Worm (Caenorhabditis elegans) whole organism, L4 larva: ENCODE results near the gene nhx-4.

ENCODE experiments used
- F49E8.2 ChIP-seq: sonication (generic microtip); optimal IDR thresholded peaks from 2 replicates; lab custom pipeline; 2016; ENCODE audit warnings: missing compliant biosample characterization, mild to moderate bottlenecking, missing genetic modification characterization, borderline replicate concordance
- T20F7.1 ChIP-seq: fragments of 200-800 bp; sonication (Bioruptor generic); optimal IDR thresholded peaks from 2 replicates; lab custom pipeline; 2018; ENCODE audit warnings: mild to moderate bottlenecking, missing genetic modification characterization, missing compliant biosample characterization
- Y105C5A.15 ChIP-seq: fragments of 200-800 bp; sonication (Bioruptor generic); IDR thresholded peaks from 2 replicates; pipeline ENCODE4 v1.3.6; 2022; ENCODE audit warnings: missing genetic modification characterization, missing compliant biosample characterization
- Y5F2A.4 ChIP-seq: fragments of 200-800 bp; sonication (Bioruptor generic); optimal IDR thresholded peaks from 2 replicates; lab custom pipeline; 2018; ENCODE audit warnings: mild to moderate bottlenecking, missing genetic modification characterization, missing compliant biosample characterization
- Y75B8A.6 ChIP-seq: fragments of 200-800 bp; sonication (Bioruptor generic); IDR thresholded peaks from 2 replicates; pipeline ENCODE4 v1.3.6; 2022; ENCODE audit warnings: missing genetic modification reagents, missing genetic modification characterization, missing compliant biosample characterization
- ZK546.5 ChIP-seq, 2 experiments: sonication (generic microtip); optimal IDR thresholded peaks; 2 replicates each; lab custom pipeline; 2017; ENCODE audit warnings: missing biosample characterization in 2 of 2, missing genetic modification characterization in 2 of 2
- aly-2 ChIP-seq: sonication (generic microtip); optimal IDR thresholded peaks from 2 replicates; lab custom pipeline; 2018; ENCODE audit warnings: missing biosample characterization, missing genetic modification characterization
- ama-1 ChIP-seq: fragments of 150-350 bp; optimal IDR thresholded peaks from 2 replicates; lab custom pipeline; 2014; ENCODE audit warnings: inconsistent platforms, mixed read lengths
- ceh-20 ChIP-seq: fragments of 200-800 bp; sonication (Bioruptor generic); IDR thresholded peaks from 2 replicates; pipeline ENCODE4 v1.3.6; 2022; ENCODE audit warnings: missing genetic modification reagents, missing genetic modification characterization, missing compliant biosample characterization
- ceh-28 ChIP-seq: fragments of 150-350 bp; optimal IDR thresholded peaks from 2 replicates; lab custom pipeline; 2014; ENCODE audit warnings: missing biosample characterization, missing genetic modification reagents, missing genetic modification characterization
- ceh-32 ChIP-seq: sonication (generic microtip); optimal IDR thresholded peaks from 2 replicates; lab custom pipeline; 2016; ENCODE audit warnings: mild to moderate bottlenecking, missing genetic modification characterization, missing compliant biosample characterization; ENCODE audit not compliant: poor library complexity
- ceh-44 ChIP-seq: fragments of 200-800 bp; sonication (Bioruptor generic); IDR thresholded peaks from 2 replicates; pipeline ENCODE4 v1.3.6; 2022; ENCODE audit warnings: missing genetic modification reagents, missing genetic modification characterization, missing compliant biosample characterization
- ceh-62 ChIP-seq: sonication (generic microtip); optimal IDR thresholded peaks from 2 replicates; lab custom pipeline; 2017; ENCODE audit warnings: missing biosample characterization, missing genetic modification characterization
- ceh-82 ChIP-seq: sonication (generic microtip); optimal IDR thresholded peaks from 2 replicates; lab custom pipeline; 2017; ENCODE audit warnings: missing biosample characterization, missing genetic modification characterization
- ctbp-1 ChIP-seq: fragments of 200-800 bp; sonication (Bioruptor generic); IDR thresholded peaks from 2 replicates; pipeline ENCODE4 v1.3.6; 2022; ENCODE audit warnings: missing genetic modification reagents, missing genetic modification characterization, missing compliant biosample characterization
- daf-12 ChIP-seq: fragments of 150-350 bp; optimal IDR thresholded peaks from 2 replicates; lab custom pipeline; 2014; ENCODE audit warnings: missing biosample characterization, missing genetic modification reagents, missing genetic modification characterization
- dmd-8 ChIP-seq: fragments of 200-800 bp; sonication (Bioruptor generic); IDR thresholded peaks from 2 replicates; pipeline ENCODE4 v1.3.6; 2022; ENCODE audit warnings: missing genetic modification characterization, missing compliant biosample characterization
- dve-1 ChIP-seq: sonication (generic microtip); optimal IDR thresholded peaks from 2 replicates; lab custom pipeline; 2017; ENCODE audit warnings: antibody characterized with exemption, mild to moderate bottlenecking, missing genetic modification characterization, missing compliant biosample characterization; ENCODE audit not compliant: insufficient read depth
- gei-8 ChIP-seq: fragments of 200-800 bp; sonication (Bioruptor generic); optimal IDR thresholded peaks from 2 replicates; lab custom pipeline; 2018; ENCODE audit warnings: mild to moderate bottlenecking, missing genetic modification characterization, missing compliant biosample characterization
- hlh-11 ChIP-seq: fragments of 200-800 bp; sonication (Bioruptor generic); optimal IDR thresholded peaks from 2 replicates; lab custom pipeline; 2018; ENCODE audit warnings: mild to moderate bottlenecking, missing genetic modification characterization, missing compliant biosample characterization
- hlh-30 ChIP-seq: sonication (generic microtip); optimal IDR thresholded peaks from 2 replicates; lab custom pipeline; 2017; ENCODE audit warnings: antibody characterized with exemption, mild to moderate bottlenecking, missing genetic modification characterization, missing compliant biosample characterization; ENCODE audit not compliant: insufficient read depth
- hmg-1.1 ChIP-seq: fragments of 200-800 bp; sonication (Bioruptor generic); IDR thresholded peaks from 2 replicates; pipeline ENCODE4 v1.3.6; 2022; ENCODE audit warnings: missing genetic modification reagents, missing genetic modification characterization, missing compliant biosample characterization
- jun-1 ChIP-seq: fragments of 150-350 bp; optimal IDR thresholded peaks from 2 replicates; lab custom pipeline; 2014; ENCODE audit warnings: missing biosample characterization, missing genetic modification reagents, missing genetic modification characterization
- lim-7 ChIP-seq: fragments of 200-800 bp; sonication (Bioruptor generic); IDR thresholded peaks from 2 replicates; pipeline ENCODE4 v1.3.6; 2022; ENCODE audit warnings: missing genetic modification characterization, missing compliant biosample characterization
- lin-1 ChIP-seq: fragments of 200-800 bp; sonication (Bioruptor generic); IDR thresholded peaks from 2 replicates; pipeline ENCODE4 v1.3.6; 2022; ENCODE audit warnings: missing genetic modification reagents, missing genetic modification characterization, missing compliant biosample characterization
- lin-13 ChIP-seq: fragments of 150-350 bp; optimal IDR thresholded peaks from 2 replicates; lab custom pipeline; 2014; ENCODE audit warnings: missing biosample characterization, missing genetic modification reagents, missing genetic modification characterization
- lin-38 ChIP-seq: fragments of 200-800 bp; sonication (Bioruptor generic); IDR thresholded peaks from 2 replicates; pipeline ENCODE4 v1.3.6; 2022; ENCODE audit warnings: missing genetic modification reagents, missing genetic modification characterization, missing compliant biosample characterization
- lin-39 ChIP-seq: fragments of 150-350 bp; optimal IDR thresholded peaks from 2 replicates; lab custom pipeline; 2014; ENCODE audit warnings: missing biosample characterization, missing genetic modification reagents, missing genetic modification characterization
- lsy-2 ChIP-seq, 2 experiments: fragments of 150-350 bp in 1 of 2; sonication (generic microtip) in 1 of 2; optimal IDR thresholded peaks; 2 replicates each; lab custom pipeline; 2014 to 2017; ENCODE audit warnings: missing biosample characterization in 2 of 2, missing genetic modification characterization in 2 of 2
- mdl-1 ChIP-seq, 2 experiments: fragments of 150-350 bp in 1 of 2; sonication (generic microtip) in 1 of 2; optimal IDR thresholded peaks; 2 replicates each; lab custom pipeline; 2014 to 2017; ENCODE audit warnings: missing biosample characterization in 2 of 2, missing genetic modification characterization in 2 of 2
- mep-1 ChIP-seq: fragments of 150-350 bp; sonication (generic microtip); optimal IDR thresholded peaks from 3 replicates; lab custom pipeline; 2014; ENCODE audit warnings: missing biosample characterization, missing genetic modification characterization
- mes-2 ChIP-seq: sonication (generic microtip); optimal IDR thresholded peaks from 2 replicates; lab custom pipeline; 2016; ENCODE audit warnings: missing genotype, mild to moderate bottlenecking, missing genetic modification characterization, missing compliant biosample characterization; ENCODE audit not compliant: poor library complexity, severe bottlenecking
- nhr-10 ChIP-seq: fragments of 150-350 bp; optimal IDR thresholded peaks from 2 replicates; lab custom pipeline; 2014; ENCODE audit warnings: missing biosample characterization, missing genetic modification characterization
- nhr-237 ChIP-seq: sonication (generic microtip); optimal IDR thresholded peaks from 2 replicates; lab custom pipeline; 2017; ENCODE audit warnings: missing biosample characterization, missing genetic modification characterization
- nhr-25 ChIP-seq: sonication (generic microtip); optimal IDR thresholded peaks from 2 replicates; lab custom pipeline; 2017; ENCODE audit warnings: missing genetic modification characterization, mild to moderate bottlenecking, missing compliant biosample characterization, antibody characterized with exemption, moderate library complexity, borderline replicate concordance; ENCODE audit not compliant: insufficient read depth
- nhr-28 ChIP-seq: fragments of 150-350 bp; optimal IDR thresholded peaks from 2 replicates; lab custom pipeline; 2014; ENCODE audit warnings: missing biosample characterization, missing genetic modification characterization
- nhr-48 ChIP-seq: sonication (generic microtip); optimal IDR thresholded peaks from 2 replicates; lab custom pipeline; 2016; ENCODE audit warnings: mild to moderate bottlenecking, missing genetic modification characterization, missing compliant biosample characterization
- nhr-6 ChIP-seq: fragments of 150-350 bp; optimal IDR thresholded peaks from 2 replicates; lab custom pipeline; 2014; ENCODE audit warnings: missing biosample characterization, missing genetic modification characterization
- php-3 ChIP-seq: fragments of 200-800 bp; sonication (Bioruptor generic); IDR thresholded peaks from 2 replicates; pipeline ENCODE4 v1.3.6; 2022; ENCODE audit warnings: missing genetic modification reagents, missing genetic modification characterization, missing compliant biosample characterization
- rbr-2 ChIP-seq: sonication (generic microtip); optimal IDR thresholded peaks from 2 replicates; lab custom pipeline; 2016; ENCODE audit warnings: missing genotype, missing genetic modification characterization, missing compliant biosample characterization
- saeg-2 ChIP-seq: fragments of 200-800 bp; sonication (Bioruptor generic); IDR thresholded peaks from 2 replicates; pipeline ENCODE4 v1.3.6; 2022; ENCODE audit warnings: missing genetic modification reagents, missing genetic modification characterization, missing compliant biosample characterization
- sdz-12 ChIP-seq: fragments of 200-800 bp; sonication (Bioruptor generic); optimal IDR thresholded peaks from 2 replicates; lab custom pipeline; 2018; ENCODE audit warnings: mild to moderate bottlenecking, missing genetic modification characterization, missing compliant biosample characterization
- snpc-1.2 ChIP-seq: fragments of 200-800 bp; sonication (Bioruptor generic); IDR thresholded peaks from 2 replicates; pipeline ENCODE4 v1.3.6; 2022; ENCODE audit warnings: missing genetic modification reagents, missing genetic modification characterization, missing compliant biosample characterization
- spr-1 ChIP-seq: sonication (generic microtip); optimal IDR thresholded peaks from 2 replicates; lab custom pipeline; 2016; ENCODE audit warnings: mild to moderate bottlenecking, missing genetic modification characterization, missing compliant biosample characterization
- vab-7 ChIP-seq: fragments of 200-800 bp; sonication (Bioruptor generic); IDR thresholded peaks from 2 replicates; pipeline ENCODE4 v1.3.6; 2022; ENCODE audit warnings: missing genetic modification reagents, missing genetic modification characterization, missing compliant biosample characterization
- zag-1 ChIP-seq: fragments of 150-350 bp; optimal IDR thresholded peaks from 2 replicates; lab custom pipeline; 2014; ENCODE audit warnings: missing biosample characterization, missing genetic modification characterization
- zfp-2 ChIP-seq: sonication (generic microtip); optimal IDR thresholded peaks from 2 replicates; lab custom pipeline; 2016; ENCODE audit warnings: mild to moderate bottlenecking, missing genetic modification characterization, missing compliant biosample characterization
- zfp-3 ChIP-seq: fragments of 200-800 bp; sonication (Bioruptor generic); conservative IDR thresholded peaks from 2 replicates; pipeline ENCODE4 v1.3.6; 2022; ENCODE audit warnings: missing genetic modification reagents, missing genetic modification characterization, missing compliant biosample characterization
- zip-11 ChIP-seq: fragments of 200-800 bp; sonication (Bioruptor generic); IDR thresholded peaks from 2 replicates; pipeline ENCODE4 v1.3.6; 2022; ENCODE audit warnings: missing genetic modification characterization, missing compliant biosample characterization
- zip-2 ChIP-seq: fragments of 150-350 bp; optimal IDR thresholded peaks from 2 replicates; lab custom pipeline; 2014; ENCODE audit warnings: missing biosample characterization, missing genetic modification characterization
- ztf-7 ChIP-seq: fragments of 150-350 bp; optimal IDR thresholded peaks from 2 replicates; lab custom pipeline; 2014; ENCODE audit warnings: missing biosample characterization, missing genetic modification characterization

The nhx-4 gene

DNA sequence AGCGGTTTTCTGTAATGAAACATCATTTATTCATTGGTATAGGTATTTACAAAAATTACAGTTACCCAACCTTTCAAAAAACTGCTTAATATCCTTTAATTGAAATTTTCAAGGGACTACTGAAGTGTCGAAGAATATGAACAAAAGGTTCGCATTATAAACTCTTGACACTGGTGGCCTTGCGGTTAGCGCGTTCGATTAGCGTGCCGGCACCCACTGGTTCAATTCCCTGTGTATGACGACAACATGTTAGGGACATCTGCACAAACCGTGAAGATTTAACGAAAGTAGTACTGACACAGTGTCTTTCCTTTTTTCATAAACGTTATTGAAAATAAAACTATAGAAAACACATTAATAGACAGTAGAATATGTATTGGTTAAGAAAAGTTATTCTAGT is 46.4 kb upstream of the nhx-4 start (continued):
- TF ChIP-seq ceh-32 (tag; lab: Kevin White, UChicago), result no peak
- TF ChIP-seq sdz-12, result no peak
- TF ChIP-seq mes-2 (tag; lab: Kevin White, UChicago), result peak; percentile 85
- peak; percentile 68 for TF ChIP-seq F49E8.2 (tag; lab: Kevin White, UChicago)
- TF ChIP-seq aly-2 (tag; lab: Kevin White, UChicago), result no peak
- TF ChIP-seq lin-1 (GFP tag; lab: Robert Waterston, UW), result peak; percentile 88
- peak; percentile 25; the same call in 1 of the 2 replicates for TF ChIP-seq zfp-3 (GFP tag; lab: Robert Waterston, UW)
- TF ChIP-seq ceh-62, result no peak
- TF ChIP-seq nhr-6 (tag; lab: Kevin White, UChicago), result no peak
- TF ChIP-seq lsy-2 (tag; optimal IDR thresholded peaks at IDR 0.05; lab: Kevin White, UChicago), result no peak
- TF ChIP-seq ceh-28 (tag; lab: Kevin White, UChicago), result no peak
- peak; percentile 70 for TF ChIP-seq gei-8
- peak; percentile 20 for TF ChIP-seq nhr-28 (tag; lab: Kevin White, UChicago)
- no peak for TF ChIP-seq zip-2 (tag; lab: Kevin White, UChicago)
- no peak for TF ChIP-seq ceh-82
- peak; percentile 73 for TF ChIP-seq rbr-2 (tag; lab: Kevin White, UChicago)
- no peak for TF ChIP-seq lin-39
- TF ChIP-seq hmg-1.1, result peak; percentile 76
- TF ChIP-seq mep-1 (tag; lab: Kevin White, UChicago), result no peak
- peak; percentile 64; the same call in 1 of the 2 replicates for TF ChIP-seq ceh-20
- peak; percentile 77 for TF ChIP-seq Y5F2A.4
- TF ChIP-seq hlh-11 (tag; lab: Kevin White, UChicago), result peak; percentile 68
- no peak for TF ChIP-seq jun-1 (tag; lab: Kevin White, UChicago)
- TF ChIP-seq ctbp-1, result peak; percentile 81
- TF ChIP-seq nhr-10 (tag; lab: Kevin White, UChicago), result no peak
- peak; percentile 36; the same call in 1 of the 2 replicates for TF ChIP-seq saeg-2 (GFP tag; lab: Robert Waterston, UW)
- TF ChIP-seq zfp-2 (tag; lab: Kevin White, UChicago), result peak; percentile 38
- no peak for TF ChIP-seq nhr-237 (tag; lab: Kevin White, UChicago)
- peak; percentile 61 for TF ChIP-seq nhr-48
- TF ChIP-seq nhr-25 (tag; lab: Kevin White, UChicago), result no peak
- peak; percentile 75 for TF ChIP-seq spr-1 (tag; lab: Kevin White, UChicago)
- TF ChIP-seq snpc-1.2, result peak; percentile 95
- no peak; the same call in 1 of the 2 replicates for TF ChIP-seq lin-38
- TF ChIP-seq Y105C5A.15 (GFP tag; lab: Robert Waterston, UW), result peak; percentile 73; the same call in 1 of the 2 replicates
- TF ChIP-seq zip-11 (GFP tag; lab: Robert Waterston, UW), result peak; percentile 77; the same call in 1 of the 2 replicates
- no peak for TF ChIP-seq ZK546.5 (tag; optimal IDR thresholded peaks at IDR 0.05; lab: Kevin White, UChicago)
- TF ChIP-seq T20F7.1, result peak; percentile 60
- peak; percentile 92 for TF ChIP-seq vab-7 (GFP tag; lab: Robert Waterston, UW)
- TF ChIP-seq lim-7, result peak; percentile 92
- TF ChIP-seq mdl-1 (tag; optimal IDR thresholded peaks at IDR 0.05; lab: Kevin White, UChicago), result peak in 1 of 2 experiments; percentile 14
- peak; percentile 70; the same call in 1 of the 2 replicates for TF ChIP-seq ceh-44 (GFP tag; lab: Robert Waterston, UW)
- no peak for TF ChIP-seq ama-1 (lab: Kevin White, UChicago)
- TF ChIP-seq hlh-30 (tag; lab: Kevin White, UChicago), result peak; percentile 62
- TF ChIP-seq ztf-7 (tag; lab: Kevin White, UChicago), result no peak
- TF ChIP-seq php-3, result peak; percentile 85
- TF ChIP-seq lin-13 (GFP tag; lab: Kevin White, UChicago), result peak; percentile 73
- peak; percentile 94 for TF ChIP-seq dmd-8 (GFP tag; lab: Robert Waterston, UW)
- no peak for TF ChIP-seq zag-1 (tag; lab: Kevin White, UChicago)
- TF ChIP-seq dve-1 (tag; lab: Kevin White, UChicago), result peak; percentile 72
- TF ChIP-seq Y75B8A.6 (GFP tag; lab: Robert Waterston, UW), result peak; percentile 79; the same call in 1 of the 2 replicates
- TF ChIP-seq daf-12 (tag; lab: Kevin White, UChicago), result no peak
